Fruit fly (Drosophila melanogaster) whole organism, embryonic: Measurements from ENCODE around the gene CG15203.

Experiments used
- Bdp1 ChIP-seq: fragments of 200-800 bp; sonication (Bioruptor generic); optimal IDR thresholded peaks from 3 replicates; lab custom pipeline; 2016; ENCODE audit warnings: missing biosample characterization, missing genetic modification characterization
- CG12236 ChIP-seq: fragments of 200-800 bp; sonication (Bioruptor generic); optimal IDR thresholded peaks from 2 replicates; lab custom pipeline; 2016; ENCODE audit warnings: missing biosample characterization, missing genetic modification characterization
- CG12299 ChIP-seq: fragments of 200-800 bp; sonication (Bioruptor generic); optimal IDR thresholded peaks from 2 replicates; lab custom pipeline; 2018; ENCODE audit warnings: missing biosample characterization, mild to moderate bottlenecking, missing genetic modification characterization
- CG12391 ChIP-seq: fragments of 200-800 bp; sonication (Bioruptor generic); optimal IDR thresholded peaks from 3 replicates; lab custom pipeline; 2018; ENCODE audit warnings: missing biosample characterization, mild to moderate bottlenecking, missing genetic modification characterization, moderate library complexity
- CG13424 ChIP-seq: fragments of 200-800 bp; sonication (Bioruptor generic); optimal IDR thresholded peaks from 2 replicates; lab custom pipeline; 2019; ENCODE audit warnings: missing biosample characterization, mild to moderate bottlenecking, missing genetic modification characterization, moderate library complexity
- CG15073 ChIP-seq: fragments of 200-800 bp; sonication (Bioruptor generic); optimal IDR thresholded peaks from 2 replicates; lab custom pipeline; 2016; ENCODE audit warnings: missing biosample characterization, missing genetic modification characterization
- CG1529 ChIP-seq: fragments of 200-800 bp; sonication (Bioruptor generic); optimal IDR thresholded peaks from 3 replicates; lab custom pipeline; 2018; ENCODE audit warnings: missing biosample characterization, missing genetic modification characterization
- CG16815 ChIP-seq: fragments of 200-800 bp; sonication (Bioruptor generic); optimal IDR thresholded peaks from 3 replicates; lab custom pipeline; 2017; ENCODE audit warnings: missing biosample characterization, mild to moderate bottlenecking, missing genetic modification characterization
- CG17359 ChIP-seq: fragments of 200-800 bp; sonication (Bioruptor generic); optimal IDR thresholded peaks from 3 replicates; lab custom pipeline; 2018; ENCODE audit warnings: missing biosample characterization, mild to moderate bottlenecking, missing genetic modification characterization, moderate library complexity
- CG2116 ChIP-seq: fragments of 200-800 bp; sonication (Bioruptor generic); optimal IDR thresholded peaks from 3 replicates; lab custom pipeline; 2018; ENCODE audit warnings: missing biosample characterization, mild to moderate bottlenecking, missing genetic modification characterization
- CG2120 ChIP-seq: fragments of 200-800 bp; sonication (Bioruptor generic); optimal IDR thresholded peaks from 3 replicates; lab custom pipeline; 2016; ENCODE audit warnings: missing biosample characterization, missing genetic modification characterization
- CG2129 ChIP-seq: fragments of 200-800 bp; sonication (Bioruptor generic); IDR thresholded peaks from 2 replicates; pipeline ENCODE4 v1.3.6; 2022; ENCODE audit warnings: missing biosample characterization, missing genetic modification characterization; ENCODE audit not compliant: partially characterized antibody
- CG2712 ChIP-seq: fragments of 200-800 bp; optimal IDR thresholded peaks from 3 replicates; lab custom pipeline; 2019; ENCODE audit warnings: missing biosample characterization, mild to moderate bottlenecking, missing genetic modification characterization, moderate library complexity
- CG32532 ChIP-seq: fragments of 200-800 bp; sonication (Bioruptor generic); IDR thresholded peaks from 2 replicates; pipeline ENCODE4 v1.3.6; 2022; ENCODE audit warnings: missing biosample characterization, missing genetic modification characterization
- CG3407 ChIP-seq: fragments of 200-800 bp; sonication (Bioruptor generic); optimal IDR thresholded peaks from 2 replicates; lab custom pipeline; 2018; ENCODE audit warnings: missing biosample characterization, mild to moderate bottlenecking, missing genetic modification characterization
- CG34422 ChIP-seq: fragments of 200-800 bp; sonication (Bioruptor generic); IDR thresholded peaks from 3 replicates; pipeline ENCODE4 v1.3.6; 2022; ENCODE audit warnings: missing biosample characterization, missing genetic modification characterization
- CG4424 ChIP-seq: fragments of 200-800 bp; sonication (Bioruptor generic); optimal IDR thresholded peaks from 3 replicates; lab custom pipeline; 2016; ENCODE audit warnings: missing biosample characterization, missing genetic modification characterization
- CG6765 ChIP-seq: fragments of 200-800 bp; sonication (Bioruptor generic); optimal IDR thresholded peaks from 3 replicates; lab custom pipeline; 2017; ENCODE audit warnings: missing biosample characterization, mild to moderate bottlenecking, missing genetic modification characterization
- CG8388 ChIP-seq: fragments of 200-800 bp; sonication (Bioruptor generic); optimal IDR thresholded peaks from 2 replicates; lab custom pipeline; 2019; ENCODE audit warnings: missing biosample characterization, mild to moderate bottlenecking, missing genetic modification characterization, moderate library complexity
- Ets65A ChIP-seq: fragments of 200-800 bp; sonication (Bioruptor generic); peaks from one replicate; lab custom pipeline; 2016; ENCODE audit warnings: missing biosample characterization, missing genetic modification characterization
- Hmx ChIP-seq: fragments of 200-800 bp; sonication (Bioruptor generic); optimal IDR thresholded peaks from 2 replicates; lab custom pipeline; 2016; ENCODE audit warnings: missing biosample characterization, missing genetic modification characterization
- MTF-1 ChIP-seq: fragments of 200-800 bp; sonication (Bioruptor generic); optimal IDR thresholded peaks from 2 replicates; lab custom pipeline; 2018; ENCODE audit warnings: missing biosample characterization, mild to moderate bottlenecking, missing genetic modification characterization, borderline replicate concordance
- Med ChIP-seq: fragments of 200-800 bp; sonication (Bioruptor generic); peaks from one replicate; lab custom pipeline; 2016; ENCODE audit warnings: missing biosample characterization, missing genetic modification characterization, mild to moderate bottlenecking, inconsistent platforms, moderate library complexity
- Nf-YB ChIP-seq: fragments of 200-800 bp; sonication (Bioruptor generic); optimal IDR thresholded peaks from 3 replicates; lab custom pipeline; 2019; ENCODE audit warnings: missing biosample characterization, mild to moderate bottlenecking, missing genetic modification characterization, moderate library complexity
- Oaz ChIP-seq: fragments of 200-800 bp; sonication (Bioruptor generic); IDR thresholded peaks from 2 replicates; pipeline ENCODE4 v1.3.6; 2022; ENCODE audit warnings: missing biosample characterization, missing genetic modification characterization
- Opbp ChIP-seq: fragments of 200-800 bp; sonication (Bioruptor generic); IDR thresholded peaks from 3 replicates; pipeline ENCODE4 v1.3.6; 2022; ENCODE audit warnings: missing biosample characterization, missing genetic modification characterization; ENCODE audit not compliant: partially characterized antibody
- Optix ChIP-seq: fragments of 200-800 bp; sonication (Bioruptor generic); IDR thresholded peaks from 3 replicates; pipeline ENCODE4 v1.3.6; 2022; ENCODE audit warnings: missing biosample characterization, missing genetic modification characterization
- Poxn ChIP-seq: fragments of 200-800 bp; sonication (Bioruptor generic); IDR thresholded peaks from 2 replicates; pipeline ENCODE4 v1.3.6; 2022; ENCODE audit warnings: missing biosample characterization, missing genetic modification characterization
- Side ChIP-seq: fragments of 200-800 bp; sonication (Bioruptor generic); optimal IDR thresholded peaks from 2 replicates; lab custom pipeline; 2016; ENCODE audit warnings: missing biosample characterization, missing genetic modification characterization
- Six4 ChIP-seq: fragments of 200-800 bp; sonication (Bioruptor generic); optimal IDR thresholded peaks from 2 replicates; lab custom pipeline; 2016; ENCODE audit warnings: missing biosample characterization, missing genetic modification characterization
- Tbp ChIP-seq: fragments of >200 bp; optimal IDR thresholded peaks from 2 replicates; lab custom pipeline; 2018; ENCODE audit warnings: missing biosample characterization, missing genetic modification characterization
- ac ChIP-seq: fragments of 200-800 bp; sonication (Bioruptor generic); optimal IDR thresholded peaks from 3 replicates; lab custom pipeline; 2017; ENCODE audit warnings: missing biosample characterization, mild to moderate bottlenecking, missing genetic modification characterization
- exex ChIP-seq: fragments of 200-800 bp; sonication (Bioruptor generic); optimal IDR thresholded peaks from 4 replicates; lab custom pipeline; 2018; ENCODE audit warnings: missing biosample characterization, mild to moderate bottlenecking, missing genetic modification characterization, moderate library complexity
- gce ChIP-seq: fragments of 200-800 bp; sonication (Bioruptor generic); IDR thresholded peaks from 3 replicates; pipeline ENCODE4 v1.3.6; 2022; ENCODE audit warnings: missing biosample characterization, missing genetic modification characterization
- gro ChIP-seq: fragments of 200-800 bp; sonication (Bioruptor generic); optimal IDR thresholded peaks from 2 replicates; lab custom pipeline; 2016; ENCODE audit warnings: missing biosample characterization, missing genetic modification characterization
- ind ChIP-seq: fragments of 200-800 bp; sonication (Bioruptor generic); optimal IDR thresholded peaks from 3 replicates; lab custom pipeline; 2016; ENCODE audit warnings: missing biosample characterization, missing genetic modification characterization
- insv ChIP-seq, 2 experiments: fragments of 200-800 bp; sonication (Bioruptor generic); optimal IDR thresholded peaks; 3 replicates each; lab custom pipeline; 2016 to 2018; ENCODE audit warnings: missing biosample characterization in 2 of 2, missing genetic modification characterization in 2 of 2
- inv ChIP-seq: fragments of 200-800 bp; sonication (Bioruptor generic); IDR thresholded peaks from 2 replicates; pipeline ENCODE4 v1.3.6; 2022; ENCODE audit warnings: missing biosample characterization, missing genetic modification characterization; ENCODE audit not compliant: partially characterized antibody
- lola ChIP-seq, 3 experiments: fragments of >200 bp in 2 of 3; fragments of 200-800 bp in 1 of 3; sonication (Bioruptor generic) in 1 of 3; optimal IDR thresholded peaks; 2 replicates each; lab custom pipeline; 2017 to 2019; ENCODE audit warnings: missing biosample characterization in 3 of 3, missing genetic modification characterization in 3 of 3, mild to moderate bottlenecking in 1 of 3, moderate library complexity in 1 of 3
- luna ChIP-seq: fragments of 200-800 bp; sonication (Bioruptor generic); optimal IDR thresholded peaks from 2 replicates; lab custom pipeline; 2016; ENCODE audit warnings: missing biosample characterization, missing genetic modification characterization
- pan ChIP-seq, 4 experiments: fragments of >200 bp in 3 of 4; fragments of 200-800 bp in 1 of 4; sonication (Bioruptor generic) in 1 of 4; optimal IDR thresholded peaks in 3 of 4; IDR thresholded peaks in 1 of 4; 2 replicates each; pipeline versions ENCODE4 v1.3.6 to Lab custom; 2017 to 2022; ENCODE audit warnings: missing biosample characterization in 2 of 4, missing genetic modification characterization in 2 of 4, mixed read lengths in 1 of 4
- phol ChIP-seq: fragments of 200-800 bp; sonication (Bioruptor generic); optimal IDR thresholded peaks from 3 replicates; lab custom pipeline; 2018; ENCODE audit warnings: missing biosample characterization, mild to moderate bottlenecking, missing genetic modification characterization, moderate library complexity
- pros ChIP-seq: fragments of 200-800 bp; sonication (Bioruptor generic); optimal IDR thresholded peaks from 3 replicates; lab custom pipeline; 2019; ENCODE audit warnings: missing biosample characterization, mild to moderate bottlenecking, missing genetic modification characterization, moderate library complexity
- ranshi ChIP-seq: fragments of 200-800 bp; sonication (Bioruptor generic); IDR thresholded peaks from 2 replicates; pipeline ENCODE4 v1.3.6; 2022; ENCODE audit warnings: missing biosample characterization, missing genetic modification characterization
- schlank ChIP-seq: fragments of 200-800 bp; sonication (Bioruptor generic); optimal IDR thresholded peaks from 2 replicates; lab custom pipeline; 2018; ENCODE audit warnings: missing biosample characterization, mild to moderate bottlenecking, missing genetic modification characterization
- shn ChIP-seq: fragments of 200-800 bp; sonication (Bioruptor generic); optimal IDR thresholded peaks from 3 replicates; lab custom pipeline; 2016; ENCODE audit warnings: missing biosample characterization, missing genetic modification characterization
- slbo ChIP-seq: fragments of 200-800 bp; sonication (Bioruptor generic); IDR thresholded peaks from 2 replicates; pipeline ENCODE4 v1.3.6; 2022; ENCODE audit warnings: missing biosample characterization, missing genetic modification characterization
- stwl ChIP-seq: fragments of 200-800 bp; sonication (Bioruptor generic); optimal IDR thresholded peaks from 3 replicates; lab custom pipeline; 2018; ENCODE audit warnings: missing biosample characterization, mild to moderate bottlenecking, missing genetic modification characterization, moderate library complexity
- vnd ChIP-seq: fragments of 200-800 bp; sonication (Bioruptor generic); IDR thresholded peaks from 3 replicates; pipeline ENCODE4 v1.3.6; 2022; ENCODE audit warnings: missing biosample characterization, missing genetic modification characterization; ENCODE audit not compliant: partially characterized antibody

Gene CG15203

DNA sequence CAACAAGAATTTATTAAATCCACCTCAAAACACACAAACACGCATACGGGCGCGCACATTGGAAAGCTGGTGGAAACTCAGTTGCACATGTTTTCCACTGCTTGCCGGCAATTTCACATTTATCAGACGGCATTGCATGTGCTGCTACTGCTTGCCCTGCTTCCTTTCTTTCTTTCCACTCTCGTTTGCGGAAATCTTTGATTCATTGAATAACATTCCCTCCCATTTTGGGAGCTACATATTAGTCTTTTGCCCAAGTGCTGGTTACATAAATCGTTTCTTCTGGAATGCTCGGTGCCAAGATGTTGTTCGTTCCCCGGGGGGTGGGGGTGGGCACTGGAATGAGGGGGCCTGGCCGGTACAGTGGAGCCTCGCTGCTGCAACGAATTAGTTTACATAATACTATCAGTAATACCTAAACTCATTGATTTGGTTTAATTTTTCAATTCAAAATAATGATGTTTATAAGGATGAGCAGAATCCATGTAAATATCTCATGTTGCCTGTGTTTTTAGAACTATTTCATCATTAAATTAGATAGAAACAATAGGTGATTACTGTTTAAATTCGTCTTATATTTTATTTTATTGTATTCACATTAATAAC lies 42.6 kb downstream of the CG15203 start (continued):
- TF ChIP-seq gro (GFP tag; lab: Kevin White, UChicago) (no peak), Ets65A (GFP tag; lab: Kevin White, UChicago) (no peak), CG8388 (GFP tag; lab: Kevin White, UChicago) (no peak), slbo (GFP tag; lab: Robert Waterston, UW) (0 out of 2 replicates have a peak, but pooled peaks have one; percentile 7), vnd (GFP tag; lab: Robert Waterston, UW) (no peak), MTF-1 (no peak), Bdp1 (GFP tag; lab: Kevin White, UChicago) (no peak), CG17359 (tag; lab: Kevin White, UChicago) (peak; percentile 15), Poxn (GFP tag; lab: Robert Waterston, UW) (no peak), CG34422 (peak; percentile 74; the same call in 2 of the 3 replicates), Oaz (GFP tag; lab: Robert Waterston, UW) (no peak), Opbp (GFP tag; lab: Robert Waterston, UW) (no peak), CG12236 (GFP tag; lab: Kevin White, UChicago) (no peak), Med (GFP tag; lab: Kevin White, UChicago) (peak; percentile 36), Hmx (no peak), CG16815 (GFP tag; lab: Kevin White, UChicago) (no peak), CG3407 (GFP tag; lab: Kevin White, UChicago) (no peak), CG2120 (GFP tag; lab: Kevin White, UChicago) (peak; percentile 30), shn (GFP tag; lab: Kevin White, UChicago) (no peak), Tbp (GFP tag; lab: Kevin White, UChicago) (no peak), stwl (peak; percentile 23), exex (tag; lab: Kevin White, UChicago) (no peak), schlank (tag; lab: Kevin White, UChicago) (no peak), Nf-YB (GFP tag; lab: Kevin White, UChicago) (no peak), inv (GFP tag; lab: Robert Waterston, UW) (no peak), CG12299 (tag; lab: Kevin White, UChicago) (no peak), CG4424 (GFP tag; lab: Kevin White, UChicago) (peak; percentile 26), insv (GFP tag; optimal IDR thresholded peaks at IDR 0.05; lab: Kevin White, UChicago) (peak in 1 of 2 experiments; percentile 89), pros (GFP tag; lab: Kevin White, UChicago) (peak; percentile 59), ind (GFP tag; lab: Kevin White, UChicago) (peak; percentile 22), pan (optimal IDR thresholded peaks at IDR 0.05; lab: Kevin White, UChicago) (no peak), pan (GFP tag; optimal IDR thresholded peaks at IDR 0.05 in 1 of 2, IDR thresholded peaks at IDR 0.05 in 1 of 2) (peak in 1 of 2 experiments; percentile 56), gce (no peak), CG32532 (GFP tag; lab: Robert Waterston, UW) (peak; percentile 53; the same call in 1 of the 2 replicates), CG15073 (GFP tag; lab: Kevin White, UChicago) (no peak), lola (GFP tag; optimal IDR thresholded peaks at IDR 0.05; lab: Kevin White, UChicago) (no peak), CG13424 (tag; lab: Kevin White, UChicago) (peak; percentile 25), CG12391 (peak; percentile 23), luna (GFP tag; lab: Kevin White, UChicago) (no peak), ac (no peak), CG2712 (tag; lab: Kevin White, UChicago) (no peak), ranshi (GFP tag; lab: Robert Waterston, UW) (0 out of 2 replicates have a peak, but pooled peaks have one; percentile 13), CG2129 (no peak), Six4 (GFP tag; lab: Kevin White, UChicago) (peak; percentile 25), phol (tag; lab: Kevin White, UChicago) (peak; percentile 12), CG2116 (no peak), Optix (GFP tag; lab: Robert Waterston, UW) (no peak), CG1529 (GFP tag; lab: Kevin White, UChicago) (no peak), CG6765 (GFP tag; lab: Kevin White, UChicago) (no peak), Side (GFP tag; lab: Kevin White, UChicago) (no peak)
